Worm (Caenorhabditis elegans): ENCODE measurements around the gene cpg-1.

DNA sequence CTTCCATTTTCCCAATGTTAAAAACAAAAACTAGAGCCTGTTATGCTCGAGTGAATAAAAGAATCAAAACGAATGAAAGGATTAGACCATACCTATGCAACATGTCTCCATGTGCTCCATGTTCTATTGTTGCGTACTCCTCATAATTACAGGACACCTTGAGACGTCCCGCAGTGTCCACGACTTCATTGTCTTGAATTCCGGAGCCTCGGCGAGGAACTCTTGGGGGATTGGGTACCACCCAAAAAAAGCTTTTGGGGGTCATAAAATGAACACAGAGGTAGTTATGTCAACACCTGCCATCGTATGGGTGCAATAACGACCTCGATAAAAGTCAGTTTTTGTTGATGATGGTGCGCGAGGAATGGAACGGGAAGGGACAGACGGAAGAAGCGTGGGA, 34.2 kb upstream of the cpg-1 start:
- TF ChIP-seq nhr-23 (tag; optimal IDR thresholded peaks at IDR 0.05) (no peak), nhr-11 (tag; optimal IDR thresholded peaks at IDR 0.05) (no peak), ama-1 (optimal IDR thresholded peaks at IDR 0.05) (no peak), daf-12 (tag; optimal IDR thresholded peaks at IDR 0.05) (no peak), zag-1 (tag; optimal IDR thresholded peaks at IDR 0.05) (no peak), nhr-237 (tag; optimal IDR thresholded peaks at IDR 0.05) (no peak), ztf-11 (tag; optimal IDR thresholded peaks at IDR 0.05) (no peak)

All from whole organism, L3 larva.